Worm (Caenorhabditis elegans) whole organism, L2 larva: ENCODE measurements around the gene gly-5.
"Not testable (repeated sequence)": the region's sequence is repeated elsewhere in the genome, so short reads cannot be mapped to it uniquely, and the experiment has no call there.

ENCODE experiments used
- aly-2 ChIP-seq: fragments of 150-350 bp; optimal IDR thresholded peaks from 2 replicates; lab custom pipeline; 2014; ENCODE audit warnings: missing biosample characterization, missing genetic modification characterization
- ama-1 ChIP-seq: fragments of 150-350 bp; optimal IDR thresholded peaks from 2 replicates; lab custom pipeline; 2018; ENCODE audit warnings: inconsistent platforms
- ceh-82 ChIP-seq: fragments of 150-350 bp; optimal IDR thresholded peaks from 2 replicates; lab custom pipeline; 2014; ENCODE audit warnings: missing biosample characterization, missing genetic modification characterization
- nhr-12 ChIP-seq: fragments of 150-350 bp; optimal IDR thresholded peaks from 2 replicates; lab custom pipeline; 2014; ENCODE audit warnings: missing biosample characterization, missing genetic modification characterization
- nhr-23 ChIP-seq: fragments of 150-350 bp; optimal IDR thresholded peaks from 2 replicates; lab custom pipeline; 2014; ENCODE audit warnings: missing biosample characterization, missing genetic modification reagents, missing genetic modification characterization
- nhr-77 ChIP-seq: fragments of 150-350 bp; optimal IDR thresholded peaks from 2 replicates; lab custom pipeline; 2014; ENCODE audit warnings: missing biosample characterization, missing genetic modification characterization
- skn-1 ChIP-seq: sonication (generic microtip); optimal IDR thresholded peaks from 2 replicates; lab custom pipeline; 2017; ENCODE audit warnings: missing biosample characterization, missing genetic modification characterization
- zag-1 ChIP-seq: fragments of 150-350 bp; optimal IDR thresholded peaks from 2 replicates; lab custom pipeline; 2014; ENCODE audit warnings: missing biosample characterization, missing genetic modification characterization
- ztf-4 ChIP-seq: fragments of 150-350 bp; optimal IDR thresholded peaks from 2 replicates; lab custom pipeline; 2014; ENCODE audit warnings: missing biosample characterization, missing genetic modification characterization

DNA sequence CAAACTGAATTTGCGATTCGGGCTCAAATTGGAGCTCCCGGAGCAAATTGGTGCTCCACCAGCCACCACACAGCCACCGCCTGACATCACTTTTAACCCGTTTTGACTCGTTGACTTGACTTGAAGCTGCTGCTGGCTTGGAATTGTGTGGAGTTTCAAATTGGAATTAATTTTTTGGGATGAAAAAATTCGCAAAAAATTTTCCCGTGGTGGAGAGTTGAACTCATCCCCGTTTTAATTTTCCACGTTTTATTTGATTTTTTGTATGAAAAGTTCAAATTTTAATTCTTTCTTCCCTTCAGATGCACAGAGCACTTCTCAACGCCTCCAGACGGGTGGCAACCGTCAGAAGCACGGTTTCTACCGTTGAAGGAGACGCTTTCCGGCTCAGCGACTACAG is 58.1 kb downstream of the gly-5 start, which contains the start of gene Y43F4A.4:
- not testable (repeated sequence) for TF ChIP-seq ztf-4; skn-1; nhr-77 (tag; lab: Kevin White, UChicago); nhr-23 (tag; lab: Kevin White, UChicago); ceh-82 (tag; lab: Kevin White, UChicago); ama-1; nhr-12 (tag; lab: Kevin White, UChicago); aly-2 (tag; lab: Kevin White, UChicago); zag-1 (tag; lab: Kevin White, UChicago)
